Fruit fly (Drosophila melanogaster) whole organism, embryonic: Measurements from ENCODE around the gene PXo.

Source experiments
- CG2712 ChIP-seq: fragments of 200-800 bp; optimal IDR thresholded peaks from 3 replicates; lab custom pipeline; 2019; ENCODE audit warnings: missing biosample characterization, mild to moderate bottlenecking, missing genetic modification characterization, moderate library complexity
- CG33213 ChIP-seq: fragments of 200-800 bp; sonication (Bioruptor generic); optimal IDR thresholded peaks from 3 replicates; lab custom pipeline; 2016; ENCODE audit warnings: missing biosample characterization, missing genetic modification characterization
- Hand ChIP-seq: fragments of 200-800 bp; sonication (Bioruptor generic); optimal IDR thresholded peaks from 2 replicates; lab custom pipeline; 2017; ENCODE audit warnings: mild to moderate bottlenecking, missing biosample characterization, missing genetic modification reagents, missing genetic modification characterization

dm6 chr3L:5952537-5952936 lies 31.4 kb upstream of the PXo start:
- TF ChIP-seq CG33213 (GFP tag; lab: Kevin White, UChicago) (no peak), CG2712 (no peak), Hand (GFP tag; lab: Kevin White, UChicago) (no peak)
